Worm (Caenorhabditis elegans): Measurements from ENCODE around the gene Y43E12A.2.
A peak's percentile ranks its signal among the peaks of the same experiment; 100 is the strongest.

The Y43E12A.2 gene

DNA sequence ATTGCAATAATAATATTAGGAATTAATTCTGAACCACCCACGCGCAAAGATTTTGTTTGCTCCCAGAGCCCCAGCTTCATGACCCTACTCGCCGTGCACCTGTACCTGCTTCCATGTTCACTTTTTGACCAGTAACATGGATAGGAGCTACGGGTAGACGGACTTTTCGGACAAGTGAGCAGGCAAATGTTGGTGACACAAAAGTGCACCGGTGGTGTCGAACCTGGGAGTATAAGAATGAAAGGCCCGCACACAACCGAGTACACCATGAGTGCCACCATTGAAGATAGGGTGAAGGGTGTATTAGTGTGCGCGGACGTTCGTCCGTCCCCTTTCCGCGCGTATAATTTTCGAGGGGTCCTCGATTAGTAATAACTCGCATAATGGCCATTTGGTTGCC is 44.1 kb downstream of the Y43E12A.2 start:
- TF ChIP-seq nhr-11 (tag; optimal IDR thresholded peaks at IDR 0.05), result no peak
- peak; percentile 93 for TF ChIP-seq egl-43 (GFP tag; IDR thresholded peaks at IDR 0.05)
- TF ChIP-seq php-3 (GFP tag; IDR thresholded peaks at IDR 0.05), result peak; percentile 79
- peak; percentile 57; the same call in 1 of the 2 replicates for TF ChIP-seq mdt-29 (GFP tag; IDR thresholded peaks at IDR 0.05)
- no peak for TF ChIP-seq ceh-62 (tag; optimal IDR thresholded peaks at IDR 0.05)
- no peak for TF ChIP-seq zip-2 (tag; optimal IDR thresholded peaks at IDR 0.05)
- no peak for TF ChIP-seq zip-11 (GFP tag; IDR thresholded peaks at IDR 0.05)
- TF ChIP-seq ceh-44 (GFP tag; IDR thresholded peaks at IDR 0.05), result peak; percentile 91
- TF ChIP-seq dmd-9 (GFP tag; IDR thresholded peaks at IDR 0.05), result no peak
- no peak for TF ChIP-seq daf-12 (tag; optimal IDR thresholded peaks at IDR 0.05)
- TF ChIP-seq pqm-1 (tag; optimal IDR thresholded peaks at IDR 0.05), result no peak
- peak; percentile 75 for TF ChIP-seq mxl-3 (GFP tag; optimal IDR thresholded peaks at IDR 0.05)
- TF ChIP-seq zfp-2 (tag; optimal IDR thresholded peaks at IDR 0.05), result peak; percentile 42
- peak; percentile 79 for TF ChIP-seq mes-2 (tag; optimal IDR thresholded peaks at IDR 0.05; ENCODE audit: poor library complexity, severe bottlenecking)
- TF ChIP-seq nhr-25 (tag; optimal IDR thresholded peaks at IDR 0.05; ENCODE audit: borderline replicate concordance, insufficient read depth), result no peak
- TF ChIP-seq ZK337.2 (GFP tag; IDR thresholded peaks at IDR 0.05), result peak; percentile 65; the same call in 1 of the 2 replicates
- peak; percentile 76 for TF ChIP-seq Y48G9A.11 (GFP tag; IDR thresholded peaks at IDR 0.05)
- TF ChIP-seq unc-130 (GFP tag; optimal IDR thresholded peaks at IDR 0.05), result peak; percentile 75
- TF ChIP-seq ceh-20 (GFP tag; IDR thresholded peaks at IDR 0.05), result peak; percentile 71
- peak; percentile 67 for TF ChIP-seq zfp-3 (GFP tag; conservative IDR thresholded peaks at IDR 0.05)
- no peak for TF ChIP-seq ceh-28 (tag; optimal IDR thresholded peaks at IDR 0.05)
- no peak for TF ChIP-seq unc-39 (tag; optimal IDR thresholded peaks at IDR 0.05)
- TF ChIP-seq F26F4.8 (GFP tag; conservative IDR thresholded peaks at IDR 0.05), result peak; percentile 89
- TF ChIP-seq nhr-48 (tag; optimal IDR thresholded peaks at IDR 0.05), result peak; percentile 43
- no peak for TF ChIP-seq lin-15B (tag; optimal IDR thresholded peaks at IDR 0.05)
- peak; percentile 91 for TF ChIP-seq F49E8.2 (tag; optimal IDR thresholded peaks at IDR 0.05; ENCODE audit: borderline replicate concordance)
- no peak for TF ChIP-seq lsy-2 (tag; optimal IDR thresholded peaks at IDR 0.05)
- peak; percentile 77; the same call in 1 of the 2 replicates for TF ChIP-seq Y105C5A.15 (GFP tag; IDR thresholded peaks at IDR 0.05)
- TF ChIP-seq mdl-1 (tag; optimal IDR thresholded peaks at IDR 0.05), result no peak
- TF ChIP-seq ZK546.5 (tag; optimal IDR thresholded peaks at IDR 0.05), result no peak
- TF ChIP-seq pha-4 (GFP tag; IDR thresholded peaks at IDR 0.05), result peak; percentile 77
- no peak for TF ChIP-seq pha-4 (tag; optimal IDR thresholded peaks at IDR 0.05)
- no peak for TF ChIP-seq jun-1 (tag; optimal IDR thresholded peaks at IDR 0.05)
- TF ChIP-seq egl-27 (tag; optimal IDR thresholded peaks at IDR 0.05), result no peak
- no peak for TF ChIP-seq fkh-10 (GFP tag; optimal IDR thresholded peaks at IDR 0.05)
- TF ChIP-seq set-16 (GFP tag; IDR thresholded peaks at IDR 0.05), result peak; percentile 39; the same call in 1 of the 2 replicates
- no peak for TF ChIP-seq nhr-77 (tag; optimal IDR thresholded peaks at IDR 0.05)
- 0 out of 2 replicates have a peak, but pooled peaks have one; percentile 43 for TF ChIP-seq F44E2.7 (GFP tag; IDR thresholded peaks at IDR 0.05)
- peak; percentile 86 for TF ChIP-seq dmd-8 (GFP tag; IDR thresholded peaks at IDR 0.05)
- TF ChIP-seq tra-1 (GFP tag; IDR thresholded peaks at IDR 0.05), result peak; percentile 76
- TF ChIP-seq Y5F2A.4 (GFP tag; optimal IDR thresholded peaks at IDR 0.05), result peak; percentile 89
- TF ChIP-seq attf-4 (tag; optimal IDR thresholded peaks at IDR 0.05), result no peak
- TF ChIP-seq T20F7.1 (GFP tag; optimal IDR thresholded peaks at IDR 0.05), result peak; percentile 31
- TF ChIP-seq nhr-76 (tag; optimal IDR thresholded peaks at IDR 0.05), result no peak
- no peak for TF ChIP-seq lin-39 (tag; optimal IDR thresholded peaks at IDR 0.05)
- TF ChIP-seq lir-3 (tag; optimal IDR thresholded peaks at IDR 0.05), result peak; percentile 17
- peak in 1 of 2 experiments; percentile 24 for TF ChIP-seq unc-62 (GFP tag; optimal IDR thresholded peaks at IDR 0.05 in 1 of 2)
- no peak for TF ChIP-seq unc-62 (tag; optimal IDR thresholded peaks at IDR 0.05)
- peak; percentile 87 for TF ChIP-seq vab-7 (GFP tag; IDR thresholded peaks at IDR 0.05)
- TF ChIP-seq dpl-1 (GFP tag; optimal IDR thresholded peaks at IDR 0.05), result no peak
- peak; percentile 92 for TF ChIP-seq snpc-1.2 (GFP tag; IDR thresholded peaks at IDR 0.05)
- no peak for TF ChIP-seq hlh-30 (tag; optimal IDR thresholded peaks at IDR 0.05; ENCODE audit: insufficient read depth)

Data from whole organism, L4 larva.